Fruit fly (Drosophila melanogaster): ENCODE results near the gene CG5664.

- TF ChIP-seq CG8159 (tag; optimal IDR thresholded peaks at IDR 0.05) (no peak), D1 (tag; optimal IDR thresholded peaks at IDR 0.05) (no peak), CG17806 (tag; optimal IDR thresholded peaks at IDR 0.05) (no peak), fd96Ca (GFP tag; IDR thresholded peaks at IDR 0.05) (no peak), CG32121 (GFP tag; IDR thresholded peaks at IDR 0.05) (no peak)
Observed at dm6 chr3L:21482100-21482499, 40.9 kb upstream of the CG5664 start.
